Fruit fly (Drosophila melanogaster): Measurements from ENCODE around the gene CG9095.

CG9095 gene

DNA sequence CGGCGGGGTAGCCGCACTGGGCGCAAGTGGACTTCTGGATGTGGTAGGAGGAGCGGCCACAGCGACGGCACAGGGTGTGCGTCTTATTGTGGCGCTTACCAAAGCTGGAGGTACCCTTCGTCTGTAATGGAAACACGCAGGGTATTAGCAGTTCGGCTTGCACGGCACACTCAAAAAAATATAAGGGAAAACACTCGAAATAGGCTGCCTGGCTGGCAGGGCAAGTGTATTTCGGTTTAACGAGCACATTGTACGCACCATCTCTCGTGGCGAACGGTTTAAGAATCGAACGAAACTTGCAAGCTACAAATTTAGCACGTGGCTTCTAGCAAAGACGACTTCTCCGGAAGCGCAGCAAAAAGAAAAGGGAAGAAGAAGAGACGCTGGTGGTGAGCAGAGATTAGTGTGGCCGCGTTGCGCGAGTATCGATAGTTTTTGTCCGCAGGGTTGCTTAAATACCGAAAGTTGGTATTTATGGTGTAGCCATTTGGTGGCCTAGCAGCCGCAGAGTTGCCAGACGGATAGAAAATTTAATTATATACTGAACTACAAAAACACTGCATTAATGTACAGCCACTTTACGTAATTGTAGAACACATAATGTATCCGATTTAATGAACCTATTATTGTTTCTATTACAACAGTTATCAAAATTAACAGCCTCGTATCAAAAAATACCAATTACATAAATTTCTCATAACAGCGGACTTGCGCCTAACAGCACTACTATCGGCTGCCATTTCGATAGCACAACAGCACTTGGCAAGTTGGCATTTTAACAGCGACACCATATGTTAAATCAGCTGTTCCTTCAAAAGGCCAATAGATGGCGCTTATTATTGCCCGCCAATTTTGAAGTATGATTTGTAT lies 23.8 kb downstream of the CG9095 start, which contains the start of gene RpL37-1 (continued):
- TF ChIP-seq knrl (GFP tag; IDR thresholded peaks at IDR 0.05; ENCODE audit: partially characterized antibody): peak; percentile 77

DNA sequence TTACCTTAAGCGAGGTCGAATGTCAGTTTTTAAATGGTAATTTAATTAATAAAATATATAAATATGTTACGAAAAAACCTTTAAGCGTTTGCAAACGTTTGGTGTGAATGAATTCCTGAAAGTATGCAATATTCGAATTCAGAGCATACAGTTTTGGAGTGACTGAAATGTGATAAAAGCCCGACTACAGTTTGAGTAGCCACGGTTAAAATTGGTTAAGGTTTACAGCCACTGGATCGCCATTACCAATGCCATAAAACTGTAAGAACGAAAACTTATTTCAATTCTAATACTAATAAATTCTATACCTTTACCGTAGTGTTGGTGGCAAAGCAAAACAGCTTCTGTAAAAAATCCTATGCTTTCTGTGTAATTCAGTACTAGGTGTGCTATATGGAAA lies 25.8 kb downstream of the CG9095 start:
- TF ChIP-seq croc (GFP tag; conservative IDR thresholded peaks at IDR 0.05) (no peak), CG42726 (GFP tag; IDR thresholded peaks at IDR 0.05; ENCODE audit: partially characterized antibody) (peak; percentile 23; the same call in 1 of the 2 replicates), B-H1 (GFP tag; IDR thresholded peaks at IDR 0.05) (no peak), CG15073 (GFP tag; optimal IDR thresholded peaks at IDR 0.05) (no peak), tin (GFP tag; optimal IDR thresholded peaks at IDR 0.05) (no peak), CG15011 (GFP tag; optimal IDR thresholded peaks at IDR 0.05) (no peak), CG15269 (tag; optimal IDR thresholded peaks at IDR 0.05) (no peak), Dfd (GFP tag; optimal IDR thresholded peaks at IDR 0.05) (no peak), lilli (GFP tag; optimal IDR thresholded peaks at IDR 0.05) (peak; percentile 3), CG2116 (GFP tag; optimal IDR thresholded peaks at IDR 0.05) (no peak), Lhr (GFP tag; optimal IDR thresholded peaks at IDR 0.05) (no peak), ap (GFP tag; IDR thresholded peaks at IDR 0.05) (no peak), bcd (GFP tag; optimal IDR thresholded peaks at IDR 0.05) (no peak), br (optimal IDR thresholded peaks at IDR 0.05) (no peak), gce (GFP tag; IDR thresholded peaks at IDR 0.05) (no peak), bsh (GFP tag; optimal IDR thresholded peaks at IDR 0.05) (no peak), stwl (tag; optimal IDR thresholded peaks at IDR 0.05) (peak; percentile 2), Pdp1 (GFP tag; optimal IDR thresholded peaks at IDR 0.05) (peak in 1 of 2 experiments; percentile 9), CG14050 (GFP tag; IDR thresholded peaks at IDR 0.05) (no peak), CG11560 (tag; IDR thresholded peaks at IDR 0.05) (no peak), CG7556 (GFP tag; optimal IDR thresholded peaks at IDR 0.05) (no peak), lmd (GFP tag; IDR thresholded peaks at IDR 0.05) (no peak), cwo (GFP tag; optimal IDR thresholded peaks at IDR 0.05) (no peak), ken (GFP tag; IDR thresholded peaks at IDR 0.05) (no peak), CG32532 (GFP tag; IDR thresholded peaks at IDR 0.05) (no peak), CG15479 (GFP tag; optimal IDR thresholded peaks at IDR 0.05) (no peak), bbx (GFP tag; IDR thresholded peaks at IDR 0.05; ENCODE audit: partially characterized antibody) (peak; percentile 61), toy (GFP tag; IDR thresholded peaks at IDR 0.05) (no peak), gro (GFP tag; optimal IDR thresholded peaks at IDR 0.05) (peak; percentile 3), CHES-1-like (GFP tag; optimal IDR thresholded peaks at IDR 0.05) (no peak), cato (GFP tag; optimal IDR thresholded peaks at IDR 0.05; ENCODE audit: borderline replicate concordance) (no peak), Ets97D (GFP tag; optimal IDR thresholded peaks at IDR 0.05) (peak; percentile 15), HLH4C (GFP tag; IDR thresholded peaks at IDR 0.05; ENCODE audit: partially characterized antibody) (no peak), grau (tag; optimal IDR thresholded peaks at IDR 0.05) (no peak), CG30403 (GFP tag; optimal IDR thresholded peaks at IDR 0.05) (no peak), CG1832 (GFP tag; optimal IDR thresholded peaks at IDR 0.05) (no peak), unpg (GFP tag; optimal IDR thresholded peaks at IDR 0.05) (no peak), ato (GFP tag; IDR thresholded peaks at IDR 0.05; ENCODE audit: partially characterized antibody) (no peak), CG6813 (GFP tag; optimal IDR thresholded peaks at IDR 0.05) (no peak), hth (optimal IDR thresholded peaks at IDR 0.05) (no peak), CG3847 (GFP tag; IDR thresholded peaks at IDR 0.05) (no peak), amos (GFP tag; IDR thresholded peaks at IDR 0.05; ENCODE audit: partially characterized antibody) (peak; percentile 42; the same call in 1 of the 2 replicates), NK7.1 (GFP tag; optimal IDR thresholded peaks at IDR 0.05) (no peak), phol (tag; optimal IDR thresholded peaks at IDR 0.05) (no peak), lbe (GFP tag; optimal IDR thresholded peaks at IDR 0.05) (no peak), exex (tag; optimal IDR thresholded peaks at IDR 0.05) (no peak)
